Worm (Caenorhabditis elegans): ENCODE data around the gene fbxa-4.

The fbxa-4 gene

DNA sequence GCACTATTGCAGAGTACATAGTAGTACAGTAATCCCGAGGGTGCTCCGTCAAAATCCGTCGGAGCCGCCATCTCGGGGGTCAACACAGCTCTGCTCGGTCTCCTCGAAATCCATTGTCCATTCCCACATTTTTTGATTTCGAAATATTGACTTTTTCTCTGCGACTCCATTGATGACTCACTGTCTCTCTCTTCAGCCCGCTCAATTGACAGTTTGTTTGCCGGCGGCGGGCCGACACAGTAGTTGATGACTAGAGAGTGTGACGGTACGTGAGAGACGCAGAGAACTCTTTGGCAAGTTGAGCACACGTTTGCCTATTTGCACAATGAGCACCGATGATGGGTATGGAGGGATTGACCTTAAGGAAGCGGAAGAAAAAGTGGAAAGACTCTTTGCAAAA is 39.5 kb upstream of the fbxa-4 start:
- TF ChIP-seq fkh-10 (GFP tag; optimal IDR thresholded peaks at IDR 0.05) (no peak), pha-4 (tag; optimal IDR thresholded peaks at IDR 0.05) (peak; percentile 96), fos-1 (tag; optimal IDR thresholded peaks at IDR 0.05) (no peak), nhr-67 (tag; optimal IDR thresholded peaks at IDR 0.05) (no peak), ceh-28 (tag; optimal IDR thresholded peaks at IDR 0.05) (peak; percentile 53), elt-2 (tag; optimal IDR thresholded peaks at IDR 0.05) (peak; percentile 57), pqm-1 (tag; optimal IDR thresholded peaks at IDR 0.05) (peak; percentile 65), nfya-1 (tag; optimal IDR thresholded peaks at IDR 0.05; ENCODE audit: insufficient read depth) (no peak), mml-1 (tag; optimal IDR thresholded peaks at IDR 0.05) (no peak), aly-2 (tag; optimal IDR thresholded peaks at IDR 0.05) (no peak), nhr-237 (tag; optimal IDR thresholded peaks at IDR 0.05) (no peak), tbx-2 (tag; optimal IDR thresholded peaks at IDR 0.05) (no peak), jun-1 (tag; optimal IDR thresholded peaks at IDR 0.05) (peak; percentile 41), snpc-4 (tag; optimal IDR thresholded peaks at IDR 0.05) (peak; percentile 51)

DNA sequence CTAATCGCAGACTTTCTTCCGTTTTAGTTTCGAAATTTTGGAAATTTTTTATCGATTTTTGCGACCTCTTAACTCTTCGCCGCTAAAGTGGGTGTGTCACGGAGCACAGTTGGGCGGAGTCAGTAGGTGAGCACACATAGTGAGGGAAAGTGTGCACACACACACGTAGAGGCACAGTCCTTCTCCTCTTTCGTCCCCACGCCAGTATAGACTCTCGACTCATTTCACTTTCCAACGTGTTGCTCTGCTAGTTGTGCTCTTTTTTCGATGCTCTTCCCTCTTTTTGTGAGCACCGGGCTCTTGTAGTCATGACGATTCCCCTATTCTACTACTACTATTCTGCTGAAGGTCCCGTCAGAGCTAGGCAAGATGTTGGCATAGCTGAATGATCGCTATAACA is 37.2 kb upstream of the fbxa-4 start:
- TF ChIP-seq egl-27 (tag; optimal IDR thresholded peaks at IDR 0.05) (no peak), R02D3.7 (tag; optimal IDR thresholded peaks at IDR 0.05) (no peak), pha-4 (tag; optimal IDR thresholded peaks at IDR 0.05) (peak; percentile 50), unc-62 (GFP tag; optimal IDR thresholded peaks at IDR 0.05) (no peak), mdl-1 (tag; optimal IDR thresholded peaks at IDR 0.05) (no peak), ceh-28 (tag; optimal IDR thresholded peaks at IDR 0.05) (no peak), elt-3 (tag; optimal IDR thresholded peaks at IDR 0.05) (no peak), ztf-11 (tag; optimal IDR thresholded peaks at IDR 0.05) (no peak), ama-1 (optimal IDR thresholded peaks at IDR 0.05) (peak; percentile 7), jun-1 (tag; optimal IDR thresholded peaks at IDR 0.05) (no peak), nhr-25 (tag; optimal IDR thresholded peaks at IDR 0.05) (no peak), ceh-82 (tag; optimal IDR thresholded peaks at IDR 0.05) (no peak), tbx-2 (tag; optimal IDR thresholded peaks at IDR 0.05) (no peak), mml-1 (tag; optimal IDR thresholded peaks at IDR 0.05) (no peak), pqm-1 (tag; optimal IDR thresholded peaks at IDR 0.05) (peak; percentile 64), nhr-76 (tag; optimal IDR thresholded peaks at IDR 0.05) (no peak), nhr-43 (tag; optimal IDR thresholded peaks at IDR 0.05; ENCODE audit: poor library complexity, severe bottlenecking) (no peak), nhr-12 (tag; optimal IDR thresholded peaks at IDR 0.05) (no peak), hmg-11 (tag; optimal IDR thresholded peaks at IDR 0.05) (no peak), eor-1 (tag; optimal IDR thresholded peaks at IDR 0.05) (no peak), daf-12 (tag; optimal IDR thresholded peaks at IDR 0.05) (no peak), lsy-12 (tag; optimal IDR thresholded peaks at IDR 0.05) (no peak), zag-1 (tag; optimal IDR thresholded peaks at IDR 0.05) (no peak), nfya-1 (tag; optimal IDR thresholded peaks at IDR 0.05; ENCODE audit: insufficient read depth) (no peak), aly-2 (tag; optimal IDR thresholded peaks at IDR 0.05) (no peak), lin-39 (tag; optimal IDR thresholded peaks at IDR 0.05) (no peak), skn-1 (tag; optimal IDR thresholded peaks at IDR 0.05) (no peak), sea-2 (GFP tag; optimal IDR thresholded peaks at IDR 0.05) (no peak), snpc-4 (tag; optimal IDR thresholded peaks at IDR 0.05) (no peak), elt-2 (tag; optimal IDR thresholded peaks at IDR 0.05) (peak; percentile 58), nhr-28 (tag; optimal IDR thresholded peaks at IDR 0.05) (no peak), unc-39 (tag; optimal IDR thresholded peaks at IDR 0.05) (no peak), fos-1 (tag; optimal IDR thresholded peaks at IDR 0.05) (no peak), nhr-67 (tag; optimal IDR thresholded peaks at IDR 0.05) (no peak), egl-5 (tag; optimal IDR thresholded peaks at IDR 0.05) (no peak)

DNA sequence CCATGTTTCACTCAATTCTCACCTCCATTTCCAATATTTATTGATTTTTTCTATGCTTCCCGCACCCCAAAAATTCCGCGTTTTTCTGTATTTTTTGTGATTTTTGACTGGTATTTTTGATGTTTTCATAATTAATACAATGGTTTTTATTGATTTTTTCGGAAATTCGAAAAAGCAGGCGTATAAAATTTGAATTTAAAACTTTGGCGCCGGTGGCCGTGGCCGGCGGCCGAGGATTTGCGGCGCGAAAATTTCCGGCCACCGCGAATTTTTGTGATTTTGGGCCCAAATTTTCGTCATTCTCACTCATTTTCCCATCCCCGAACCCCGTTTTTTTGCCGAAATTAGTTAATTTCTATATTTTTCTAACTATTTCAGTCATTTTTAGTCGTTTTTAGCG is 35.7 kb upstream of the fbxa-4 start:
- TF ChIP-seq snpc-4 (tag; optimal IDR thresholded peaks at IDR 0.05) (peak; percentile 24), lin-15B (tag; optimal IDR thresholded peaks at IDR 0.05) (peak; percentile 9), nhr-23 (tag; optimal IDR thresholded peaks at IDR 0.05) (peak; percentile 26), pha-4 (tag; optimal IDR thresholded peaks at IDR 0.05) (peak; percentile 9), ceh-28 (tag; optimal IDR thresholded peaks at IDR 0.05) (peak; percentile 60), jun-1 (tag; optimal IDR thresholded peaks at IDR 0.05) (no peak), ztf-11 (tag; optimal IDR thresholded peaks at IDR 0.05) (no peak), egl-27 (tag; optimal IDR thresholded peaks at IDR 0.05) (no peak), hmg-11 (tag; optimal IDR thresholded peaks at IDR 0.05) (peak; percentile 28), nfya-1 (tag; optimal IDR thresholded peaks at IDR 0.05; ENCODE audit: insufficient read depth) (peak; percentile 45), fkh-2 (tag; optimal IDR thresholded peaks at IDR 0.05) (no peak), elt-2 (tag; optimal IDR thresholded peaks at IDR 0.05) (peak; percentile 1)
